Worm (Caenorhabditis elegans) whole organism, L3 larva: ENCODE results near the gene math-41.

Experiments used
- ama-1 ChIP-seq: fragments of 150-350 bp; optimal IDR thresholded peaks from 2 replicates; lab custom pipeline; 2018
- fkh-10 ChIP-seq: sonication (generic microtip); optimal IDR thresholded peaks from 2 replicates; lab custom pipeline; 2017; ENCODE audit warnings: missing biosample characterization, missing genetic modification reagents, missing genetic modification characterization
- fkh-2 ChIP-seq: fragments of 150-350 bp; optimal IDR thresholded peaks from 2 replicates; lab custom pipeline; 2014; ENCODE audit warnings: missing biosample characterization, missing genetic modification reagents, missing genetic modification characterization
- lin-15B ChIP-seq: fragments of 150-350 bp; optimal IDR thresholded peaks from 2 replicates; lab custom pipeline; 2014; ENCODE audit warnings: missing biosample characterization, missing genetic modification characterization
- lin-39 ChIP-seq: fragments of 150-350 bp; optimal IDR thresholded peaks from 2 replicates; lab custom pipeline; 2018; ENCODE audit warnings: missing biosample characterization, missing genetic modification reagents, missing genetic modification characterization
- nfya-1 ChIP-seq: sonication (generic microtip); optimal IDR thresholded peaks from 2 replicates; lab custom pipeline; 2017; ENCODE audit warnings: missing genetic modification characterization, mild to moderate bottlenecking, missing compliant biosample characterization, antibody characterized with exemption, moderate library complexity; ENCODE audit not compliant: insufficient read depth
- nhr-12 ChIP-seq: fragments of 150-350 bp; optimal IDR thresholded peaks from 2 replicates; lab custom pipeline; 2014; ENCODE audit warnings: missing biosample characterization, missing genetic modification characterization
- skn-1 ChIP-seq: fragments of 150-350 bp; optimal IDR thresholded peaks from 2 replicates; lab custom pipeline; 2014; ENCODE audit warnings: missing biosample characterization, missing genetic modification characterization
- snpc-4 ChIP-seq: fragments of 150-350 bp; optimal IDR thresholded peaks from 2 replicates; lab custom pipeline; 2014; ENCODE audit warnings: missing biosample characterization, missing genetic modification characterization
- unc-39 ChIP-seq: sonication (generic microtip); optimal IDR thresholded peaks from 4 replicates; lab custom pipeline; 2017; ENCODE audit warnings: missing biosample characterization, missing genetic modification characterization
- unc-62 ChIP-seq: fragments of 150-350 bp; sonication (generic microtip); optimal IDR thresholded peaks from 4 replicates; lab custom pipeline; 2014; ENCODE audit warnings: missing biosample characterization, missing genetic modification reagents, missing genetic modification characterization
- zag-1 ChIP-seq: fragments of 150-350 bp; optimal IDR thresholded peaks from 2 replicates; lab custom pipeline; 2014; ENCODE audit warnings: missing biosample characterization, missing genetic modification characterization

DNA sequence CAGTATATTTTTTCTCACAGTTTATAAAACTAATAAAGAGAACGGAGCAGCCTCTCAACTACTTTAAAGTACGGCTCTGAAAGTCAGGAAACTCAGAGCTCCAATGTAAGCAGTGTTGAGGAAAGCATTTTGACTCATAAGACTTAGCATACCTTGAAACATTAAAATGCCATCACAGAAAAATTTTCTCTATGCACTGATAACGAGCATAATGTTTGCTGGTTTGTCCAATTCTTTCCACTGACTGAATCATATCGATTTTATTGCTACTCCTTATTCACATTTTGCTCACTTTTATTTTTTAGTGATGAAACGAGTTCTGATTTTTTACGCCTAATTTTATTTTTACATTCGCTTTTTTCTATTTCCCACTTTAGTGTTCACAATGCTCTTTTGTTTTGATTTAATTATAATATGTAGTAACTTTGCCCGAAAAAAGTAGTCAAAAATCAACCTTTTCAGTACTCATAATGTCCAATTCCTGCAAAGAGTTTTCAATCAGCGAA lies 7.5 kb downstream of the math-41 start, which contains the start of gene math-39:
- no peak for TF ChIP-seq lin-39
- TF ChIP-seq fkh-10 (GFP tag; lab: Kevin White, UChicago), result no peak
- TF ChIP-seq zag-1, result no peak
- no peak for TF ChIP-seq skn-1 (tag; lab: Kevin White, UChicago)
- TF ChIP-seq ama-1 (lab: Kevin White, UChicago), result no peak
- no peak for TF ChIP-seq unc-39 (tag; lab: Kevin White, UChicago)
- TF ChIP-seq fkh-2 (tag; lab: Kevin White, UChicago), result no peak
- TF ChIP-seq lin-15B (tag; lab: Kevin White, UChicago), result no peak
- TF ChIP-seq nhr-12, result no peak
- TF ChIP-seq nfya-1 (tag; lab: Kevin White, UChicago), result no peak
- TF ChIP-seq snpc-4 (tag; lab: Kevin White, UChicago), result no peak
- TF ChIP-seq unc-62 (GFP tag; lab: Kevin White, UChicago), result no peak
